Fruit fly (Drosophila melanogaster) whole organism: ENCODE results near the gene CG42458.
"Not testable (repeated sequence)": the region's sequence is repeated elsewhere in the genome, so short reads cannot be mapped to it uniquely, and the experiment has no call there.

Experiments used
- CG8478 ChIP-seq: fragments of >200 bp; optimal IDR thresholded peaks from 2 replicates; lab custom pipeline; 2018; ENCODE audit warnings: inconsistent platforms
- pan ChIP-seq: fragments of >200 bp; optimal IDR thresholded peaks from 2 replicates; lab custom pipeline; 2017
- psq ChIP-seq: fragments of >200 bp; optimal IDR thresholded peaks from 2 replicates; lab custom pipeline; 2017
- usp ChIP-seq: fragments of >200 bp; optimal IDR thresholded peaks from 2 replicates; lab custom pipeline; 2017; ENCODE audit warnings: missing biosample characterization, missing genetic modification characterization, mixed read lengths

- not testable (repeated sequence) for TF ChIP-seq psq (lab: Kevin White, UChicago); CG8478 (lab: Kevin White, UChicago); pan (lab: Kevin White, UChicago); usp (GFP tag; lab: Kevin White, UChicago)
Observed at dm6 chr3L:7498731-7499130, 75.1 kb downstream of the CG42458 start, which contains the start of gene CG8539.
